Fruit fly (Drosophila melanogaster): ENCODE measurements around the gene CG32750.

CG32750 gene

dm6 chrX:6224225-6225190 lies 28.3 kb upstream of the CG32750 start, which contains the start of gene sqh (continued):
- TF ChIP-seq zen2 (GFP tag; IDR thresholded peaks at IDR 0.05; ENCODE audit: partially characterized antibody) (no peak), CG14965 (GFP tag; optimal IDR thresholded peaks at IDR 0.05; ENCODE audit: borderline replicate concordance) (no peak), Ada2b (GFP tag; IDR thresholded peaks at IDR 0.05) (peak; percentile 87), CG4820 (GFP tag; optimal IDR thresholded peaks at IDR 0.05) (peak; percentile 67), ro (GFP tag; IDR thresholded peaks at IDR 0.05) (peak; percentile 74), Doc2 (GFP tag; IDR thresholded peaks at IDR 0.05) (peak; percentile 44; the same call in 1 of the 2 replicates), Lim3 (GFP tag; IDR thresholded peaks at IDR 0.05) (peak; percentile 84), CG7987 (GFP tag; optimal IDR thresholded peaks at IDR 0.05) (peak; percentile 66), tll (GFP tag; optimal IDR thresholded peaks at IDR 0.05) (peak in 1 of 2 experiments; percentile 8), corto (GFP tag; optimal IDR thresholded peaks at IDR 0.05) (peak; percentile 84), oc (tag; optimal IDR thresholded peaks at IDR 0.05) (no peak), CG9797 (GFP tag; optimal IDR thresholded peaks at IDR 0.05) (no peak), knrl (GFP tag; IDR thresholded peaks at IDR 0.05; ENCODE audit: partially characterized antibody) (0 out of 3 replicates have a peak, but pooled peaks have one; percentile 15), CG10959 (GFP tag; IDR thresholded peaks at IDR 0.05) (peak; percentile 66), shn (GFP tag; optimal IDR thresholded peaks at IDR 0.05) (peak; percentile 36), Neu2 (GFP tag; optimal IDR thresholded peaks at IDR 0.05; ENCODE audit: borderline replicate concordance) (no peak), TFAM (GFP tag; optimal IDR thresholded peaks at IDR 0.05) (no peak), tgo (GFP tag; IDR thresholded peaks at IDR 0.05) (peak; percentile 91), CG14710 (tag; optimal IDR thresholded peaks at IDR 0.05) (peak; percentile 71), CG10565 (GFP tag; optimal IDR thresholded peaks at IDR 0.05) (no peak), ranshi (GFP tag; IDR thresholded peaks at IDR 0.05) (peak; percentile 83), HHEX (GFP tag; optimal IDR thresholded peaks at IDR 0.05) (peak; percentile 84), Hand (GFP tag; optimal IDR thresholded peaks at IDR 0.05) (peak; percentile 86), sens-2 (GFP tag; IDR thresholded peaks at IDR 0.05) (peak; percentile 70), Dref (GFP tag; IDR thresholded peaks at IDR 0.05) (0 out of 2 replicates have a peak, but pooled peaks have one; percentile 19), CG17361 (GFP tag; IDR thresholded peaks at IDR 0.05) (peak; percentile 88), chinmo (GFP tag; IDR thresholded peaks at IDR 0.05; ENCODE audit: partially characterized antibody) (peak; percentile 77; the same call in 1 of the 4 replicates), CG11247 (GFP tag; IDR thresholded peaks at IDR 0.05) (peak; percentile 74), CG9876 (GFP tag; optimal IDR thresholded peaks at IDR 0.05) (no peak), CG5180 (GFP tag; optimal IDR thresholded peaks at IDR 0.05) (peak; percentile 73), CG31441 (GFP tag; IDR thresholded peaks at IDR 0.05) (peak; percentile 77), CG10366 (GFP tag; IDR thresholded peaks at IDR 0.05) (peak; percentile 89), Hsf (GFP tag; optimal IDR thresholded peaks at IDR 0.05) (peak; percentile 76), mld (GFP tag; IDR thresholded peaks at IDR 0.05; ENCODE audit: partially characterized antibody) (no peak), wek (GFP tag; optimal IDR thresholded peaks at IDR 0.05) (peak; percentile 76), CG9727 (GFP tag; optimal IDR thresholded peaks at IDR 0.05) (peak; percentile 83), Mrtf (GFP tag; IDR thresholded peaks at IDR 0.05) (peak; percentile 86), pita (GFP tag; optimal IDR thresholded peaks at IDR 0.05) (no peak), CG8089 (GFP tag; optimal IDR thresholded peaks at IDR 0.05) (peak; percentile 21), CG12104 (GFP tag; optimal IDR thresholded peaks at IDR 0.05) (peak; percentile 78), Usf (GFP tag; optimal IDR thresholded peaks at IDR 0.05) (peak; percentile 80), CG17186 (GFP tag; optimal IDR thresholded peaks at IDR 0.05) (peak; percentile 24), slp2 (GFP tag; optimal IDR thresholded peaks at IDR 0.05) (no peak), danr (GFP tag; IDR thresholded peaks at IDR 0.05) (peak; percentile 82), Ssrp (tag; optimal IDR thresholded peaks at IDR 0.05) (peak; percentile 84), gsb (GFP tag; IDR thresholded peaks at IDR 0.05) (peak; percentile 79), CG12236 (GFP tag; optimal IDR thresholded peaks at IDR 0.05) (no peak), btn (GFP tag; optimal IDR thresholded peaks at IDR 0.05) (no peak)
